Worm (Caenorhabditis elegans): ENCODE results near the gene nhl-2.
A peak's percentile ranks its signal among the peaks of the same experiment; 100 is the strongest.
"Not testable (repeated sequence)": the region's sequence is repeated elsewhere in the genome, so short reads cannot be mapped to it uniquely, and the experiment has no call there.

nhl-2 gene

DNA sequence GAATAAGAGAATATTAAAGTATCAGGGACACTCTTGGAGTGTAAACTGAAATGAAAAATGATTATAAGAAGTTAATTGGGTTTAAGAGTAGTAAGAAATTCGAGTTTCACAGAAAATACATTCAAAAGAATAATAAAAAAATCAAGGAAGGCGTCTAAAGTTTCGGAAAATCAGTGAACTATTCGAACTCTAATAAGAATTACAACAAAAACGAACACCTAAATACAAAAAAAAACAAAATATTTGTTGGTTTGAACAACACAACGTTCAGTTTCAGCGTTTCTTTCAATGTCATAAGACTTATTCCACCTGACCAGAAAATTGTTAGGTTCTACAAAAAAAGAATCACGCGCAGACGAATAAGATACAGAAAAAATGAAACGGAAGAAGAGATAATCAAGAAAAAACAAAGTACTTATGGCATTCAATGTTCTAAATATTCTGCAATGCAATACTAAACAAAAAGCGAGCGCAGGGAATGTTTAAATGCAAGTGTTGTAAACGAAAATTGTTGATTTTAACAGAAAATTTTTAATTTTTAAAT is at the start of gene nhl-2:
Gene nhl-2 (minus strand): TSS at position 51 of the 544 bp plus-strand sequence.
- TF ChIP-seq dao-5 (tag; optimal IDR thresholded peaks at IDR 0.05) (no peak), him-1 (tag; optimal IDR thresholded peaks at IDR 0.05) (no peak), W03F9.2 (tag; optimal IDR thresholded peaks at IDR 0.05) (no peak)

DNA sequence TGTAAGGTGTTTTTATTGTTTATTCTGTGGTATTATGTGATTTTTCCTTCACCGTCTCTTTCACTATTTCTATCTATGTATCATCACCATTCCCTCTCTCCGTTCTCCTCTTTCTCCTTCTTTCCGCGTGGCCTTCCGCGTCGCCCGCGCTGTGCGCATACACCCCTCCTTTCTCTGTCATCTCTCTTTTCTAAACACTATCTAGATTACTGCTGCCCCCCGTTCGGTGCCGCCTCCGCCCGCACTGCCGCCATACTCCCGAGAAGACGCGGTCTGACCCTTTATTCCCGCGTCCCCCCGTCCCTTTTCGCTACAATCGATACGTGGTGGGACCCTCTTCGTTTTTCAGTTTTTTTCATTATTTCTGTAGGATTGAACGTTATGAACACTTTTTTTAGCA is 49.7 kb upstream of the nhl-2 start:
- TF ChIP-seq dao-5 (tag; optimal IDR thresholded peaks at IDR 0.05) (no peak), him-1 (tag; optimal IDR thresholded peaks at IDR 0.05) (no peak), W03F9.2 (tag; optimal IDR thresholded peaks at IDR 0.05) (no peak)

DNA sequence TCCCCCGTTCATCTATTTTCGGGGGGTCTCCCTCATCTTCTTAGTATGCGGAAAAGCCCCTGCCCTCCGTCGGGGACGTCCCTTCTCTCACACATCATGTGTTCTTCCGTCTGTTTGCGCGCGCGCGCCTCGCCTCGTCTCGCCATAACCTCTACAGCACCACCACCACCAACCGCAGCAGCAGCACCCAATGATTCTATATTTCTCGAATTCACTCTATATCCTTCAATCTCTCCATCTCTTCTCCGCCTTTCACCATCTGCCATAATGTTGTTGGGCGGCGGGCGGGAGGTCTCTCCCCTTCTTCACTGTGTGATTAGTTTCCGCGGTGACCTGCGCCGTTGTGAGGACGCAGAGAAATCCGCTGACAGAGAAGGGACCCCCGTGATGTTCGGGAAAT is 48.5 kb upstream of the nhl-2 start:
- TF ChIP-seq W03F9.2 (tag; optimal IDR thresholded peaks at IDR 0.05) (no peak), dao-5 (tag; optimal IDR thresholded peaks at IDR 0.05) (no peak), him-1 (tag; optimal IDR thresholded peaks at IDR 0.05) (no peak)

DNA sequence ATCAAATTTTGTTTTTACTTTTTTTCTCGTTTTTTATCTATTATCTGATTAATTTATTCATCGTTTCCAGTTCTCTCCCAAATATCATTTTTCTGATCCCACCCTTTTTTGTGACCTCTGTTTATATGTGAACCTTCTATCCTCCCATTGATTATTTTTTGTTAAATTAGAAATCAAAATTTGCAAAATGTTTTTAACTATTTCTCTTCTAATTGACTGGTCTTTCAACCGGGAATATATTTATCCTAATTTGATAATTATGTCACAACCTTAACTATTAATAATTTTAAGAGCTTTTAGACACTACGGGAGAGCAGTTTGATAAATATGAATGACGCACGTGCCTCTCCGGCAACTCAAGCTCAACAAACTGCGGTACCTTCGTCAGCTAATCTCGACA is 45.3 kb upstream of the nhl-2 start, which contains the start of gene ntl-9:
Gene ntl-9 (plus strand): TSS at position 301 of the 400 bp plus-strand sequence.
- TF ChIP-seq him-1 (tag; optimal IDR thresholded peaks at IDR 0.05), result no peak
- TF ChIP-seq W03F9.2 (tag; optimal IDR thresholded peaks at IDR 0.05), result no peak
- TF ChIP-seq dao-5 (tag; optimal IDR thresholded peaks at IDR 0.05), result no peak

DNA sequence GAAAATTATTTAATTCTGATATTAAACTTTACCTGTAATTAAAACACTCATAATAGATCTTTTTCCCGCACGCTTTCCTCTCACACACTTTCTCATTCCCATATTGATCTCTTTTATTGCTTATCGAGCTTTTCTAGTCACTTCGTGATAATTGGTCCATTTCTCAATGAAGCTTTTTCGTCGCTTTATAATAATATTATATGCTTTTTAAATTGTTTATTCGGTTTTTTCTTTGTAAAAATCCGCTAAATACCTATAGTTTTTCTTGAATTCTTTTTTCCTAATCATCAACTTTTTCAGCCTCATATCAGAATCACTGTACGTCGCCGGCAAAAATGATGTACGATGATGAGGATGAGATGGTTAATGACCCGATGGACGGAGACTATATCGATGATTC is 40.4 kb upstream of the nhl-2 start, which contains the start of gene rpb-2:
Gene rpb-2 (plus strand): TSS at position 301 of the 400 bp plus-strand sequence.
- no peak for TF ChIP-seq him-1 (tag; optimal IDR thresholded peaks at IDR 0.05)
- TF ChIP-seq dao-5 (tag; optimal IDR thresholded peaks at IDR 0.05), result no peak
- TF ChIP-seq W03F9.2 (tag; optimal IDR thresholded peaks at IDR 0.05), result no peak

DNA sequence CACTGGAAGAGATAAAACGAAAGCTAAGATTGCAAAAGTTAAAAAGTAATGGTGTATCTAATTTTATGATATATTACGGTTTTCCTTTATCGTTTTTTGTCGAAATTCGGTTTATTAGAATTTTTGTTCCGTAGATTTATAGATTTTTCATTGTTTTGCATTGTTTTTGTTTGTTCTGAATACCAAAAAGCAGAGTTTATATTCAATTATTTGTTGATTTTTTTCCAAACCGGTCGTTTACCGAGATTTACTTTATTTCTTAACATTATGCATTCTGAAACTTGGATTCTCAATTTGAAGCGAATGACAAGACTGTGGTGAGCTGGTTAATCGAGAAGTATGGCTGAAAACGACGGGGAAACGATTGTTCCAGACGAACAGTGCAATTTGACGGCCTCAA is 38.1 kb upstream of the nhl-2 start, which contains the start of gene fsn-1:
Gene fsn-1 (plus strand): TSS at position 301 of the 400 bp plus-strand sequence.
- TF ChIP-seq dao-5 (tag; optimal IDR thresholded peaks at IDR 0.05) (no peak), W03F9.2 (tag; optimal IDR thresholded peaks at IDR 0.05) (no peak), him-1 (tag; optimal IDR thresholded peaks at IDR 0.05) (no peak)

DNA sequence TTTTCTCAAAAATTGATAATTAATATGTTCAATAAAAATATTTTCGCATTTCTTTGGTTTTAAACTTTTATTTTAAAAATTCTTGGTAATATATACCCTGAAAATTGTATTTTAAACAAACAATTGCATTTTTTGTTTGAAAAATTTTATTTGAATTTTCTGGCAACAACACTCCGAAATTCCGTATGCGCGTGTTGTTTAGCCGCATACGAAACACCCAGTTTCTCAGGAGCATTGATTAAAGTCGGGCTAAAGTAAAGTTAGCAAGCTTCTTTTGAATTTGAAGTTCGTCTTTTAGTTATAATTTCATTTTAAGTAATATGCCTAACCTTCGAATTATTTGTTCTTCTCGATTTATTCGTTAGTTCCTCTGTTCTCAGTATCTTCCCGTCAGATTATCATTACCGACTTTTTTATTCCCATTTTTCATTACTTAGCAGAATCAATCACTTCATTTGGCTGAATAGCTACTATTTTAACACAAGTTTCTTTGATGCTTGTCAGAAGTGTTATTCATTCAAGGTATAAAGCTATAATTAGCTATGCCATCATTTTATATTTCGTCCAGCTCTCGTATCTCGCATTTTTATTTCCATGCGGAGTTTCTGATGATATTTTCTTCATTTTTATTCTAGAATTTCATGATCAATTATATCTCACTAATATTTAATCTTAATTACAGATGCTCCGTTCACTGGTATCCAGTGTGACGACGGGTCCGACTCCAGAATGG is 36.2 kb upstream of the nhl-2 start, which contains the start of gene mrps-18C:
Gene mrps-18C (plus strand): TSS at position 683 of the 733 bp plus-strand sequence.
- TF ChIP-seq dao-5 (tag; optimal IDR thresholded peaks at IDR 0.05) (no peak), W03F9.2 (tag; optimal IDR thresholded peaks at IDR 0.05) (no peak), him-1 (tag; optimal IDR thresholded peaks at IDR 0.05) (no peak)

DNA sequence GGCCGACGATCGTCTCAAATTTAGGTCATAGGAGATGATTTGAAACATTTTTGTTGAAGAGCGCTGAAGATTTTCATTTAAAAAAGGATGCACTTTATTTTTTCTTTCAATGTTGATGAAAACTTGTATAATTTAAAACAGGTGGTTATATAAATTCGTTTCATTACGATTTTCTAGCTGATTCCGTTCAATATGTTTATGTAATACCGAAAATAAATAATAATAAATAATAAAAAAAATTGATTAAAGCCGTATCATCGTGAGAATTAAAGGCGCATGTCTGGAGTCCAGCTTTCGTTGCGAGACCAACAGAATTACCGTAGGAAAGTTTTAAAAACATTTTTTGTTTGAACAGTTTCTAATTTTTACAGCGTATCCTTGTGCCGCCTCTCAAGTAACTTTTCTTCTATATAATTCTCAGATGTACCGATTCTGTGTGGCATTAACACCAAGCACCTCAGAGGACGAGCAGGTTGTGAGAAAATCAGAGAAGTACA is 33.4 kb upstream of the nhl-2 start, which contains the start of the genes C26E6.12 and eri-9:
Gene C26E6.12 (minus strand): TSS at position 51 of the 497 bp plus-strand sequence.
Gene eri-9 (plus strand): TSS at position 248 of the 497 bp plus-strand sequence.
- TF ChIP-seq W03F9.2 (tag; optimal IDR thresholded peaks at IDR 0.05) (no peak), him-1 (tag; optimal IDR thresholded peaks at IDR 0.05) (no peak), dao-5 (tag; optimal IDR thresholded peaks at IDR 0.05) (no peak)

DNA sequence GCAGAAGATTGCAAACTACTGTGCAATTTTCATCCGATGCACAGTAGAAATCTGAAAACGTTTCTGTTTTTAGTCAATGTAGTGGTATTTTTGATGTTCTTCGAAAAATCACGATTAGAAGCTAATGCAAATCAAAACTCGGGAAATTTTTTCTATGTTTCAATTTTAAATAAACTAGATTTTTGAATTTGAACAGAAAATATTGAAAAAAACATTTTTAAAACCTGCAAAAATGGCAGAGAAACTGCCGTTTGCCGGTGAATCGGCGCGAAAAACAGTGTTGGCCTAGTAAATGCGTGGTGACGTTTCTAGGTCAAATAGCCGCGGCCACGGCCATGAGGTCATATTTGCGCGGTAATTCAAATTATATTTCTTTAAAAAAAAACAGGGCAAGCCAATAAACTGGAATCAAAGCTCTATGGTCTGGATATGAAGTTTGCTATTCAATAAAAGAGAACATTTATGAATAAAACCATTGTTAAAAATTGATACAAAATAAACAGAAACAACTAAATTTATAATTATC is 31.3 kb upstream of the nhl-2 start, which contains the start of gene set-2:
Gene set-2 (minus strand): TSS at position 51 of the 526 bp plus-strand sequence.
- TF ChIP-seq W03F9.2 (tag; optimal IDR thresholded peaks at IDR 0.05) (peak; percentile 79), dao-5 (tag; optimal IDR thresholded peaks at IDR 0.05) (no peak)

DNA sequence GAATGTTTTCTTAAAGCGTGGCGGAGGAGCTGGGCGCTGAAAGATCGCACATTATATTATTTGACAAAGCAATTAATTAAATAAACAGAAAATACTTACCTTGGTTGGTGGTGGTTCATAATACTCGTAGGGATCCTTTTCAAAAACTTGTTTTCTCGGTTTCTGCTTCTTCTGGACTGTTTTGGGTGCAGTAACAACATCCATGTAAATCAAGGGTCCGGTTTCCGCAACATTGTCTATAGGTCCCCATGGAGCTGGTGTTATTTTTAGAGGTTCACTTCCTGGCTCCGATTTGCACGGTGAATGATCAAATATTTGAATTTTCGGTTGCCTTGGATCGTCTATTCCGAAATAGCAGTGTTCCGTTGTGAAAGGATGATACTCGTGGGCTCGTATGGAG is 25.2 kb upstream of the nhl-2 start:
- TF ChIP-seq dao-5 (tag; optimal IDR thresholded peaks at IDR 0.05) (no peak), W03F9.2 (tag; optimal IDR thresholded peaks at IDR 0.05) (no peak), him-1 (tag; optimal IDR thresholded peaks at IDR 0.05) (no peak)

DNA sequence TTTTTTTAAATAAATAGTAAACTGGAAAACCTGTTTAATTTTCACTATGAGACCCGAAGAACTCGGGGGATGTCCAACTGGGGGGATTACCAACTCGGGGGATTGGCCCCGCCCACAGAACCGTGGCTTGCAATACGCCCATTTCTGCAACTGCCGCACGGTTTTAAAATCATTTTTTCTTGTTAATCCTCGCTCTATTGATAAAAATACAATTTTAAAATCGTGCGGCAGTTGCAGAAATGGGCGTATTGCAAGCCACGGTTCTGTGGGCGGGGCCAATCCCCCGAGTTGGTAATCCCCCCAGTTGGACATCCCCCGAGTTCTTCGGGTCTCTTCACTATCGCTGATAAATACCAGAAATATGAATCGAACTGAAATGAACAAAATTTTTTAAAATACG is 23.1 kb upstream of the nhl-2 start, which contains the start of gene mmab-1:
Gene mmab-1 (minus strand): TSS at position 95 of the 400 bp plus-strand sequence.
- TF ChIP-seq dao-5, W03F9.2, him-1 (tag; optimal IDR thresholded peaks at IDR 0.05): not testable (repeated sequence)

DNA sequence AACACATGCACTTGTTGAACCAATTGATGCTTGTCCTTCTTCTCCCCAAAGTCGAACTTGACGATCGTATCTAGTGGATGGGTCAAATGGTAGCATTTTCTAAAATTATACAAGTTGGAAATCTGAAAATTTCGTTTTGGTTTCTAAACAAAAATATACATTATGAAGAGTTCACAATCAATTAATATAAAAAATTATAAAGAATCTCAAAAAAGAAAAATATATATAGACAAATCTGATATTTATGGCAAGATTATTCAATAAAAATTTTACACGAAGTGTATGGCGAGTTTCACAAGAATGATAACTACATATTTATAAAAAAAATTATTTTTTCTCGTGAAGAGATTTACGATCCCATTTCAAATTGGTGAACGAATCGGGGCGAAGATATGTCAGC is 21.3 kb upstream of the nhl-2 start, which contains the start of gene ula-1:
Gene ula-1 (minus strand): TSS at position 101 of the 400 bp plus-strand sequence.
- TF ChIP-seq W03F9.2 (tag; optimal IDR thresholded peaks at IDR 0.05) (no peak), dao-5 (tag; optimal IDR thresholded peaks at IDR 0.05) (no peak), him-1 (tag; optimal IDR thresholded peaks at IDR 0.05) (no peak)

DNA sequence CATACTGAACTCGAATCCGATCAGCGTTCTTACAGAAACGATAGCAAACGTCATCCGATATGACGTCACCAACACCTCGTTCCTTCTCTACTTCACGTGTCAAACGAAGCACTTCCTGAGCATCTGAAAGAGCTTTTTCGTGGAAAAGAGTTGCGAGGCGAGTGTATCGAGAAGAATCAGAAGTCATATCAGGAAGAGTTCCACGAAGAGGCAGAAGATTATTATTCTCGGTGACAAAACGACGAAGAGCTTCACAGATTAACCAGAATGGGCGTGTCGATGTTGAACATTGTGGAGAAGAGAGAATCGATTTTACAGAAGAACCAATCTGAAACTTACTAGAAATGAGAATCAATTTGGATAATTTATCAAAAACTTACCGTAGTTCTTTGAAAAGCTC is 20.0 kb upstream of the nhl-2 start:
- TF ChIP-seq him-1 (tag; optimal IDR thresholded peaks at IDR 0.05), result no peak

Measured in whole organism, L4/young adult.